Worm (Caenorhabditis elegans) whole organism, L3 larva: ENCODE measurements around the gene pxl-1.

Source experiments
- ZK546.5 ChIP-seq: sonication (generic microtip); optimal IDR thresholded peaks from 2 replicates; lab custom pipeline; 2017; ENCODE audit warnings: missing biosample characterization, missing genetic modification characterization
- aly-2 ChIP-seq: fragments of 150-350 bp; optimal IDR thresholded peaks from 2 replicates; lab custom pipeline; 2014; ENCODE audit warnings: missing biosample characterization, missing genetic modification characterization
- ama-1 ChIP-seq: fragments of 150-350 bp; optimal IDR thresholded peaks from 2 replicates; lab custom pipeline; 2018
- ceh-28 ChIP-seq: fragments of 150-350 bp; optimal IDR thresholded peaks from 2 replicates; lab custom pipeline; 2014; ENCODE audit warnings: missing biosample characterization, missing genetic modification reagents, missing genetic modification characterization
- ceh-82 ChIP-seq: fragments of 150-350 bp; optimal IDR thresholded peaks from 2 replicates; lab custom pipeline; 2014; ENCODE audit warnings: missing biosample characterization, missing genetic modification characterization
- egl-27 ChIP-seq: sonication (generic microtip); optimal IDR thresholded peaks from 4 replicates; lab custom pipeline; 2017; ENCODE audit warnings: missing biosample characterization, missing genetic modification reagents, missing genetic modification characterization
- elt-1 ChIP-seq: fragments of 150-350 bp; optimal IDR thresholded peaks from 2 replicates; lab custom pipeline; 2014; ENCODE audit warnings: missing biosample characterization, missing genetic modification characterization
- elt-2 ChIP-seq: sonication (generic microtip); optimal IDR thresholded peaks from 2 replicates; lab custom pipeline; 2016; ENCODE audit warnings: missing genetic modification reagents, mild to moderate bottlenecking, missing genetic modification characterization, missing compliant biosample characterization
- eor-1 ChIP-seq, 2 experiments: fragments of 150-350 bp; optimal IDR thresholded peaks; 2 replicates each; lab custom pipeline; 2014 to 2018; ENCODE audit warnings: missing biosample characterization in 2 of 2, missing genetic modification characterization in 2 of 2
- fkh-10 ChIP-seq: sonication (generic microtip); optimal IDR thresholded peaks from 2 replicates; lab custom pipeline; 2017; ENCODE audit warnings: missing biosample characterization, missing genetic modification reagents, missing genetic modification characterization
- fkh-2 ChIP-seq: fragments of 150-350 bp; optimal IDR thresholded peaks from 2 replicates; lab custom pipeline; 2014; ENCODE audit warnings: missing biosample characterization, missing genetic modification reagents, missing genetic modification characterization
- fos-1 ChIP-seq: fragments of 150-350 bp; optimal IDR thresholded peaks from 2 replicates; lab custom pipeline; 2014; ENCODE audit warnings: missing biosample characterization, missing genetic modification characterization
- jun-1 ChIP-seq: fragments of 150-350 bp; optimal IDR thresholded peaks from 2 replicates; lab custom pipeline; 2014; ENCODE audit warnings: missing biosample characterization, missing genetic modification reagents, missing genetic modification characterization
- lin-15B ChIP-seq: fragments of 150-350 bp; optimal IDR thresholded peaks from 2 replicates; lab custom pipeline; 2014; ENCODE audit warnings: missing biosample characterization, missing genetic modification characterization
- lin-39 ChIP-seq: fragments of 150-350 bp; optimal IDR thresholded peaks from 2 replicates; lab custom pipeline; 2018; ENCODE audit warnings: missing biosample characterization, missing genetic modification reagents, missing genetic modification characterization
- lsy-12 ChIP-seq: sonication (generic microtip); optimal IDR thresholded peaks from 2 replicates; lab custom pipeline; 2016; ENCODE audit warnings: mild to moderate bottlenecking, missing genetic modification characterization, missing compliant biosample characterization
- mdl-1 ChIP-seq: fragments of 150-350 bp; optimal IDR thresholded peaks from 2 replicates; lab custom pipeline; 2014; ENCODE audit warnings: missing biosample characterization, missing genetic modification characterization
- mml-1 ChIP-seq: fragments of 150-350 bp; sonication (generic microtip); optimal IDR thresholded peaks from 3 replicates; lab custom pipeline; 2014; ENCODE audit warnings: missing biosample characterization, missing genetic modification characterization
- nfya-1 ChIP-seq: sonication (generic microtip); optimal IDR thresholded peaks from 2 replicates; lab custom pipeline; 2017; ENCODE audit warnings: missing genetic modification characterization, mild to moderate bottlenecking, missing compliant biosample characterization, antibody characterized with exemption, moderate library complexity; ENCODE audit not compliant: insufficient read depth
- nhr-23 ChIP-seq: fragments of 150-350 bp; optimal IDR thresholded peaks from 2 replicates; lab custom pipeline; 2014; ENCODE audit warnings: missing biosample characterization, missing genetic modification reagents, missing genetic modification characterization
- nhr-25 ChIP-seq: sonication (generic microtip); optimal IDR thresholded peaks from 2 replicates; lab custom pipeline; 2017; ENCODE audit warnings: missing biosample characterization, missing genetic modification characterization
- nhr-28 ChIP-seq: fragments of 150-350 bp; optimal IDR thresholded peaks from 2 replicates; lab custom pipeline; 2014; ENCODE audit warnings: missing biosample characterization, missing genetic modification characterization
- nhr-43 ChIP-seq: sonication (generic microtip); optimal IDR thresholded peaks from 2 replicates; lab custom pipeline; 2016; ENCODE audit warnings: mild to moderate bottlenecking, missing genetic modification characterization, missing compliant biosample characterization; ENCODE audit not compliant: poor library complexity, severe bottlenecking
- nhr-67 ChIP-seq: fragments of 150-350 bp; optimal IDR thresholded peaks from 2 replicates; lab custom pipeline; 2014; ENCODE audit warnings: missing biosample characterization, missing genetic modification characterization
- nhr-76 ChIP-seq: fragments of 150-350 bp; sonication (generic microtip); optimal IDR thresholded peaks from 5 replicates; lab custom pipeline; 2014; ENCODE audit warnings: missing biosample characterization, missing genetic modification characterization
- pha-4 ChIP-seq: fragments of 150-350 bp; optimal IDR thresholded peaks from 2 replicates; lab custom pipeline; 2014; ENCODE audit warnings: missing biosample characterization, missing genetic modification reagents, missing genetic modification characterization
- pqm-1 ChIP-seq: fragments of 150-350 bp; optimal IDR thresholded peaks from 2 replicates; lab custom pipeline; 2017; ENCODE audit warnings: missing biosample characterization, missing genetic modification characterization, inconsistent platforms
- sea-2 ChIP-seq: fragments of 150-350 bp; sonication (generic microtip); optimal IDR thresholded peaks from 4 replicates; lab custom pipeline; 2014; ENCODE audit warnings: missing biosample characterization, missing genetic modification reagents, missing genetic modification characterization
- skn-1 ChIP-seq: fragments of 150-350 bp; optimal IDR thresholded peaks from 2 replicates; lab custom pipeline; 2014; ENCODE audit warnings: missing biosample characterization, missing genetic modification characterization
- snpc-4 ChIP-seq: fragments of 150-350 bp; optimal IDR thresholded peaks from 2 replicates; lab custom pipeline; 2014; ENCODE audit warnings: missing biosample characterization, missing genetic modification characterization
- unc-39 ChIP-seq: sonication (generic microtip); optimal IDR thresholded peaks from 4 replicates; lab custom pipeline; 2017; ENCODE audit warnings: missing biosample characterization, missing genetic modification characterization
- ztf-11 ChIP-seq: fragments of 150-350 bp; optimal IDR thresholded peaks from 2 replicates; lab custom pipeline; 2014; ENCODE audit warnings: missing biosample characterization, missing genetic modification characterization
- ztf-4 ChIP-seq: fragments of 150-350 bp; optimal IDR thresholded peaks from 2 replicates; lab custom pipeline; 2014; ENCODE audit warnings: missing biosample characterization, missing genetic modification characterization

pxl-1 gene

ce11 chrIII:5917365-5917958, 21.6 kb upstream of the pxl-1 start:
- TF ChIP-seq fos-1 (tag; lab: Kevin White, UChicago) (peak; percentile 18), ama-1 (lab: Kevin White, UChicago) (peak; percentile 2), nhr-23 (tag; lab: Kevin White, UChicago) (peak; percentile 20), nhr-43 (peak; percentile 16), pha-4 (tag; lab: Kevin White, UChicago) (peak; percentile 41), nhr-28 (tag; lab: Kevin White, UChicago) (no peak), lsy-12 (tag; lab: Kevin White, UChicago) (peak; percentile 40), eor-1 (tag; optimal IDR thresholded peaks at IDR 0.05; lab: Kevin White, UChicago) (no peak), ceh-82 (tag; lab: Kevin White, UChicago) (no peak), pqm-1 (tag; lab: Kevin White, UChicago) (peak; percentile 42), nhr-25 (peak; percentile 17), elt-2 (tag; lab: Kevin White, UChicago) (peak; percentile 87), ztf-4 (tag; lab: Kevin White, UChicago) (peak; percentile 24), ceh-28 (tag; lab: Kevin White, UChicago) (peak; percentile 37), sea-2 (no peak), egl-27 (no peak), skn-1 (tag; lab: Kevin White, UChicago) (peak; percentile 92)
- TF ChIP-seq, all 47 proteins: peak for 12

ce11 chrIII:5915926-5916325, 20.1 kb upstream of the pxl-1 start:
- TF ChIP-seq snpc-4 (no peak), unc-39 (tag; lab: Kevin White, UChicago) (no peak), ZK546.5 (tag; lab: Kevin White, UChicago) (no peak), ztf-11 (tag; lab: Kevin White, UChicago) (no peak), lin-15B (no peak), ceh-28 (tag; lab: Kevin White, UChicago) (no peak), aly-2 (tag; lab: Kevin White, UChicago) (no peak), skn-1 (tag; lab: Kevin White, UChicago) (peak; percentile 4), nhr-67 (tag; lab: Kevin White, UChicago) (no peak), ztf-4 (tag; lab: Kevin White, UChicago) (no peak), pqm-1 (tag; lab: Kevin White, UChicago) (peak; percentile 40), fkh-2 (tag; lab: Kevin White, UChicago) (no peak), elt-2 (tag; lab: Kevin White, UChicago) (peak; percentile 87), nhr-28 (tag; lab: Kevin White, UChicago) (no peak), fos-1 (tag; lab: Kevin White, UChicago) (no peak), jun-1 (tag; lab: Kevin White, UChicago) (no peak), fkh-10 (GFP tag; lab: Kevin White, UChicago) (no peak), lsy-12 (tag; lab: Kevin White, UChicago) (no peak), elt-1 (tag; lab: Kevin White, UChicago) (no peak), lin-39 (no peak), pha-4 (tag; lab: Kevin White, UChicago) (peak; percentile 38), nhr-76 (no peak), sea-2 (no peak), mml-1 (tag; lab: Kevin White, UChicago) (no peak)

- TF ChIP-seq nfya-1 (tag; lab: Kevin White, UChicago) (peak; percentile 72), nhr-76 (no peak), elt-2 (tag; lab: Kevin White, UChicago) (peak; percentile 77), elt-1 (tag; lab: Kevin White, UChicago) (no peak), pqm-1 (tag; lab: Kevin White, UChicago) (peak; percentile 48), pha-4 (tag; lab: Kevin White, UChicago) (peak; percentile 12), skn-1 (tag; lab: Kevin White, UChicago) (no peak), egl-27 (no peak), mdl-1 (tag; lab: Kevin White, UChicago) (no peak)
These were observed 18.9 kb upstream of the pxl-1 start for ce11 chrIII:5914717-5915116.

ce11 chrIII:5908408-5908807, 12.6 kb upstream of the pxl-1 start, which contains the start of gene C28H8.3:
Gene C28H8.3 (plus strand): TSS chrIII:5908700.
- no peak for TF ChIP-seq pha-4 (tag; lab: Kevin White, UChicago)
- TF ChIP-seq mml-1 (tag; lab: Kevin White, UChicago), result no peak
- TF ChIP-seq fos-1 (tag; lab: Kevin White, UChicago), result no peak
- peak; percentile 27 for TF ChIP-seq ama-1 (lab: Kevin White, UChicago)
- peak; percentile 1 for TF ChIP-seq ceh-28 (tag; lab: Kevin White, UChicago)
